Fruit fly (Drosophila melanogaster) whole organism, wandering third instar larva: Measurements from ENCODE around the gene CG8630.

ENCODE experiments used
- dmrt93B ChIP-seq: fragments of 200-800 bp; sonication (Bioruptor generic); optimal IDR thresholded peaks from 2 replicates; lab custom pipeline; 2018; ENCODE audit warnings: missing biosample characterization, mild to moderate bottlenecking, missing genetic modification characterization
- fru ChIP-seq: fragments of 200-800 bp; sonication (Bioruptor generic); optimal IDR thresholded peaks from 3 replicates; lab custom pipeline; 2016; ENCODE audit warnings: missing biosample characterization, mild to moderate bottlenecking, missing genetic modification characterization

dm6 chr3R:13241726-13242125, 37.8 kb upstream of the CG8630 start:
- TF ChIP-seq fru (GFP tag; lab: Kevin White, UChicago) = no peak
- TF ChIP-seq dmrt93B (GFP tag; lab: Kevin White, UChicago) = no peak
